Worm (Caenorhabditis elegans): ENCODE results near the gene sru-19.

sru-19 gene

DNA sequence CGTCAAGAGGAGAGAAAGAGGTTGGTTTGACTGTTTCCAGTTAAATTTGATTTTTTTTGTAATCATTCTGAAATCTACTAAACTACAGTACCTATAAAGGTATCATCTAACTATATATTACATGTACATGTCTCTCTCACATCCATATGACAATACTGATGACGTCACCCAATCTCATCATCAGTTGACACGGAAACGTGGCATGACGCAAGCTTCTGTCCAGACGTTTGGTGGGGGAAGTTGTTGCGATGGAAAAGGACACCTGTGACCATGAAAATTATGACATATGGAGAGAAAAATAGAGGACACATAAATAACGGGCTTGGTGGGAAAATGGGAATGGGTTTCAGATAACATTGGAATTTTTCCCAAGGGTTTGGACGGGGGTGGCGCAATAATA lies 50.7 kb downstream of the sru-19 start:
- TF ChIP-seq peb-1 (tag; optimal IDR thresholded peaks at IDR 0.05) (no peak), nhr-6 (tag; optimal IDR thresholded peaks at IDR 0.05) (no peak), Y55F3AM.14 (GFP tag; optimal IDR thresholded peaks at IDR 0.05) (no peak), F13H6.1 (tag; optimal IDR thresholded peaks at IDR 0.05) (no peak), unc-62 (GFP tag; optimal IDR thresholded peaks at IDR 0.05) (no peak), unc-39 (tag; optimal IDR thresholded peaks at IDR 0.05) (no peak), mab-5 (tag; optimal IDR thresholded peaks at IDR 0.05) (no peak), ama-1 (optimal IDR thresholded peaks at IDR 0.05) (no peak), ztf-11 (tag; optimal IDR thresholded peaks at IDR 0.05) (no peak), nhr-12 (tag; optimal IDR thresholded peaks at IDR 0.05) (no peak), unc-55 (GFP tag; optimal IDR thresholded peaks at IDR 0.05) (no peak), C34F6.9 (tag; optimal IDR thresholded peaks at IDR 0.05) (no peak), lin-39 (tag; optimal IDR thresholded peaks at IDR 0.05) (no peak), ceh-16 (tag; optimal IDR thresholded peaks at IDR 0.05) (no peak), zag-1 (tag; optimal IDR thresholded peaks at IDR 0.05) (no peak), lin-13 (GFP tag; optimal IDR thresholded peaks at IDR 0.05) (no peak), sem-4 (tag; optimal IDR thresholded peaks at IDR 0.05) (no peak), lsy-2 (tag; optimal IDR thresholded peaks at IDR 0.05) (no peak)

Data from whole organism, L2 larva.